Worm (Caenorhabditis elegans) whole organism, L1 larva: ENCODE data around the gene F10G2.1.
"Not testable (repeated sequence)": the region's sequence is repeated elsewhere in the genome, so short reads cannot be mapped to it uniquely, and the experiment has no call there.

Source experiments
- Y116A8C.19 ChIP-seq: sonication (generic microtip); optimal IDR thresholded peaks from 2 replicates; lab custom pipeline; 2016; ENCODE audit warnings: missing compliant biosample characterization, missing genetic modification characterization, borderline replicate concordance
- aha-1 ChIP-seq: fragments of 150-350 bp; optimal IDR thresholded peaks from 2 replicates; lab custom pipeline; 2014; ENCODE audit warnings: missing biosample characterization, missing genetic modification characterization
- aly-2 ChIP-seq: fragments of 150-350 bp; optimal IDR thresholded peaks from 2 replicates; lab custom pipeline; 2014; ENCODE audit warnings: missing biosample characterization, missing genetic modification characterization
- ama-1 ChIP-seq: fragments of 150-350 bp; optimal IDR thresholded peaks from 2 replicates; lab custom pipeline; 2014
- blmp-1 ChIP-seq: fragments of 150-350 bp; optimal IDR thresholded peaks from 2 replicates; lab custom pipeline; 2014; ENCODE audit warnings: missing biosample characterization, missing genetic modification characterization
- ceh-90 ChIP-seq: sonication (generic microtip); optimal IDR thresholded peaks from 2 replicates; lab custom pipeline; 2016; ENCODE audit warnings: missing genetic modification characterization, missing compliant biosample characterization
- ces-1 ChIP-seq: fragments of 150-350 bp; optimal IDR thresholded peaks from 2 replicates; lab custom pipeline; 2014; ENCODE audit warnings: missing biosample characterization, missing genetic modification reagents, missing genetic modification characterization
- dpl-1 ChIP-seq, 3 experiments: fragments of 150-350 bp in 2 of 3; sonication (generic microtip) in 1 of 3; optimal IDR thresholded peaks; 2 replicates each; lab custom pipeline; 2014 to 2017; ENCODE audit warnings: missing biosample characterization in 3 of 3, missing genetic modification characterization in 3 of 3, missing genetic modification reagents in 3 of 3
- dsc-1 ChIP-seq: sonication (generic microtip); optimal IDR thresholded peaks from 2 replicates; lab custom pipeline; 2016; ENCODE audit warnings: mild to moderate bottlenecking, missing genetic modification characterization, missing compliant biosample characterization
- efl-3 ChIP-seq: fragments of 200-800 bp; sonication (Bioruptor generic); optimal IDR thresholded peaks from 2 replicates; lab custom pipeline; 2018; ENCODE audit warnings: mild to moderate bottlenecking, missing genetic modification characterization, missing compliant biosample characterization
- egl-13 ChIP-seq: sonication (generic microtip); optimal IDR thresholded peaks from 2 replicates; lab custom pipeline; 2016; ENCODE audit warnings: missing genotype, missing genetic modification reagents, missing genetic modification characterization, missing compliant biosample characterization
- egl-27 ChIP-seq, 2 experiments: fragments of 150-350 bp in 1 of 2; sonication (generic microtip); optimal IDR thresholded peaks; 3 replicates each; lab custom pipeline; 2017 to 2018; ENCODE audit warnings: missing biosample characterization in 2 of 2, missing genetic modification characterization in 2 of 2, missing genetic modification reagents in 2 of 2
- fkh-10 ChIP-seq: sonication (generic microtip); optimal IDR thresholded peaks from 2 replicates; lab custom pipeline; 2017; ENCODE audit warnings: missing biosample characterization, missing genetic modification reagents, missing genetic modification characterization
- fos-1 ChIP-seq: fragments of 150-350 bp; optimal IDR thresholded peaks from 2 replicates; lab custom pipeline; 2014; ENCODE audit warnings: missing biosample characterization, missing genetic modification characterization
- grh-1 ChIP-seq: fragments of 200-800 bp; sonication (Bioruptor generic); IDR thresholded peaks from 2 replicates; pipeline ENCODE4 v1.3.6; 2022; ENCODE audit warnings: missing genetic modification reagents, missing genetic modification characterization, missing compliant biosample characterization
- lin-15B ChIP-seq: fragments of 150-350 bp; sonication (generic microtip); optimal IDR thresholded peaks from 3 replicates; lab custom pipeline; 2014; ENCODE audit warnings: missing biosample characterization, missing genetic modification characterization
- lsy-2 ChIP-seq, 2 experiments: fragments of 150-350 bp; optimal IDR thresholded peaks; 2 replicates each; lab custom pipeline; 2014; ENCODE audit warnings: missing biosample characterization in 2 of 2, missing genetic modification characterization in 2 of 2
- mab-9 ChIP-seq: fragments of 200-800 bp; sonication (Bioruptor generic); IDR thresholded peaks from 2 replicates; pipeline ENCODE4 v1.3.6; 2022; ENCODE audit warnings: missing genetic modification reagents, missing genetic modification characterization, missing compliant biosample characterization
- mdl-1 ChIP-seq, 2 experiments: fragments of 150-350 bp; optimal IDR thresholded peaks; 2 replicates each; lab custom pipeline; 2014 to 2017; ENCODE audit warnings: missing biosample characterization in 2 of 2, missing genetic modification characterization in 2 of 2, inconsistent platforms in 1 of 2
- nhr-12 ChIP-seq: sonication (generic microtip); optimal IDR thresholded peaks from 2 replicates; lab custom pipeline; 2017; ENCODE audit warnings: missing biosample characterization, missing genetic modification characterization
- nhr-28 ChIP-seq: fragments of 150-350 bp; optimal IDR thresholded peaks from 2 replicates; lab custom pipeline; 2014; ENCODE audit warnings: missing biosample characterization, missing genetic modification characterization
- nhr-77 ChIP-seq: fragments of 150-350 bp; optimal IDR thresholded peaks from 2 replicates; lab custom pipeline; 2014; ENCODE audit warnings: missing biosample characterization, missing genetic modification characterization
- pag-3 ChIP-seq: sonication (generic microtip); optimal IDR thresholded peaks from 2 replicates; lab custom pipeline; 2017; ENCODE audit warnings: missing genetic modification characterization, mild to moderate bottlenecking, missing compliant biosample characterization, antibody characterized with exemption, borderline replicate concordance; ENCODE audit not compliant: insufficient read depth
- snu-23 ChIP-seq: sonication (generic microtip); optimal IDR thresholded peaks from 2 replicates; lab custom pipeline; 2016; ENCODE audit warnings: missing genetic modification characterization, missing compliant biosample characterization
- sox-4 ChIP-seq: sonication (generic microtip); optimal IDR thresholded peaks from 2 replicates; lab custom pipeline; 2016; ENCODE audit warnings: missing genetic modification characterization, missing compliant biosample characterization
- sptf-1 ChIP-seq: fragments of 150-350 bp; optimal IDR thresholded peaks from 2 replicates; lab custom pipeline; 2014; ENCODE audit warnings: missing biosample characterization, missing genetic modification characterization
- swsn-7 ChIP-seq: sonication (generic microtip); optimal IDR thresholded peaks from 2 replicates; lab custom pipeline; 2016; ENCODE audit warnings: missing genetic modification characterization, missing compliant biosample characterization
- tlp-1 ChIP-seq: fragments of 150-350 bp; optimal IDR thresholded peaks from 2 replicates; lab custom pipeline; 2014; ENCODE audit warnings: missing biosample characterization, missing genetic modification characterization
- unc-130 ChIP-seq: fragments of 150-350 bp; optimal IDR thresholded peaks from 2 replicates; lab custom pipeline; 2017; ENCODE audit warnings: missing biosample characterization, missing genetic modification characterization, inconsistent platforms
- unc-98 ChIP-seq: fragments of 200-800 bp; sonication (Bioruptor generic); IDR thresholded peaks from 2 replicates; pipeline ENCODE4 v1.3.6; 2022; ENCODE audit warnings: missing genetic modification characterization, missing compliant biosample characterization
- xbp-1 ChIP-seq: sonication (generic microtip); optimal IDR thresholded peaks from 2 replicates; lab custom pipeline; 2016; ENCODE audit warnings: missing genetic modification characterization, missing compliant biosample characterization
- zag-1 ChIP-seq: fragments of 150-350 bp; optimal IDR thresholded peaks from 2 replicates; lab custom pipeline; 2014; ENCODE audit warnings: missing biosample characterization, missing genetic modification characterization
- zip-4 ChIP-seq: fragments of 200-800 bp; sonication (Bioruptor generic); optimal IDR thresholded peaks from 2 replicates; lab custom pipeline; 2018; ENCODE audit warnings: mild to moderate bottlenecking, missing genetic modification characterization, moderate library complexity, missing compliant biosample characterization
- ztf-4 ChIP-seq: fragments of 150-350 bp; optimal IDR thresholded peaks from 2 replicates; lab custom pipeline; 2014; ENCODE audit warnings: missing biosample characterization, missing genetic modification characterization

The F10G2.1 gene

ce11 chrV:7325285-7325684 is 7.1 kb upstream of the F10G2.1 start, which contains the start of gene srx-92:
Gene srx-92 (minus strand): TSS chrV:7325385.
- TF ChIP-seq ama-1 (lab: Kevin White, UChicago) = no peak
- no peak for TF ChIP-seq sptf-1 (tag; lab: Kevin White, UChicago)
- no peak for TF ChIP-seq dpl-1 (GFP tag; optimal IDR thresholded peaks at IDR 0.05; lab: Kevin White, UChicago)
- no peak for TF ChIP-seq grh-1 (GFP tag; lab: Robert Waterston, UW)
- no peak for TF ChIP-seq aly-2 (tag; lab: Kevin White, UChicago)
- TF ChIP-seq blmp-1 = no peak
- TF ChIP-seq swsn-7 (tag; lab: Kevin White, UChicago) = no peak
- TF ChIP-seq xbp-1 (tag; lab: Kevin White, UChicago) = no peak

ce11 chrV:7326928-7327327 is 5.4 kb upstream of the F10G2.1 start, which contains the start of gene F10G2.4:
Gene F10G2.4 (plus strand): TSS chrV:7327228.
- TF ChIP-seq aha-1 (tag; lab: Kevin White, UChicago) = no peak
- TF ChIP-seq grh-1 (GFP tag; lab: Robert Waterston, UW) = no peak
- TF ChIP-seq lin-15B (tag; lab: Kevin White, UChicago) = no peak
- no peak for TF ChIP-seq ces-1 (GFP tag; lab: Kevin White, UChicago)
- TF ChIP-seq, all 84 proteins: peak for 0

- TF ChIP-seq fos-1 (tag; lab: Kevin White, UChicago) = no peak
- no peak for TF ChIP-seq unc-130
- TF ChIP-seq nhr-28 (tag; lab: Kevin White, UChicago) = no peak
- no peak for TF ChIP-seq sox-4 (tag; lab: Kevin White, UChicago)
- no peak for TF ChIP-seq egl-27 (tag; optimal IDR thresholded peaks at IDR 0.05; lab: Kevin White, UChicago)
- no peak for TF ChIP-seq efl-3 (GFP tag; lab: Kevin White, UChicago)
- TF ChIP-seq nhr-12 = no peak
- no peak for TF ChIP-seq unc-98
- no peak for TF ChIP-seq mdl-1 (tag; optimal IDR thresholded peaks at IDR 0.05; lab: Kevin White, UChicago)
- TF ChIP-seq pag-3 (tag; lab: Kevin White, UChicago) = no peak
- TF ChIP-seq nhr-77 (tag; lab: Kevin White, UChicago) = no peak
- TF ChIP-seq Y116A8C.19 (tag; lab: Kevin White, UChicago) = no peak
- no peak for TF ChIP-seq ceh-90
- TF ChIP-seq egl-13 (tag; lab: Kevin White, UChicago) = no peak
- TF ChIP-seq dsc-1 (tag; lab: Kevin White, UChicago) = no peak
- TF ChIP-seq, all 84 proteins: peak for 0
Measured at ce11 chrV:7328092-7328491, 4.3 kb upstream of the F10G2.1 start, which contains the start of gene clec-7. Gene clec-7 (plus strand): TSS chrV:7328392.

ce11 chrV:7330868-7331267 is 1.5 kb upstream of the F10G2.1 start, which contains the start of gene F10G2.2:
Gene F10G2.2 (plus strand): TSS chrV:7331168.
- TF ChIP-seq zip-4 (GFP tag; lab: Kevin White, UChicago) (no peak), fkh-10 (GFP tag; lab: Kevin White, UChicago) (no peak), fos-1 (tag; lab: Kevin White, UChicago) (no peak), snu-23 (GFP tag; lab: Kevin White, UChicago) (no peak), mab-9 (no peak), dsc-1 (tag; lab: Kevin White, UChicago) (no peak), ztf-4 (tag; lab: Kevin White, UChicago) (no peak), efl-3 (GFP tag; lab: Kevin White, UChicago) (no peak), tlp-1 (tag; lab: Kevin White, UChicago) (no peak)
- TF ChIP-seq, all 84 proteins: peak for 0

ce11 chrV:7337218-7337617 is 4.9 kb downstream of the F10G2.1 start, which contains the start of gene F10G2.7:
Gene F10G2.7 (minus strand): TSS chrV:7337318.
- not testable (repeated sequence) for TF ChIP-seq lsy-2 (tag; optimal IDR thresholded peaks at IDR 0.05; lab: Kevin White, UChicago); zag-1 (tag; lab: Kevin White, UChicago); sptf-1 (tag; lab: Kevin White, UChicago)
